Worm (Caenorhabditis elegans) whole organism, midembryonic: ENCODE data around the gene F40G9.19.

Experiments
- T22C8.4 ChIP-seq: fragments of 200-800 bp; sonication (Bioruptor generic); IDR thresholded peaks from 2 replicates; pipeline ENCODE4 v1.3.6; 2022; ENCODE audit warnings: missing genetic modification characterization, missing compliant biosample characterization
- cog-1 ChIP-seq: sonication (generic microtip); optimal IDR thresholded peaks from 2 replicates; lab custom pipeline; 2016; ENCODE audit warnings: missing genetic modification characterization, missing compliant biosample characterization
- flt-1 ChIP-seq: fragments of 200-800 bp; sonication (Bioruptor generic); IDR thresholded peaks from 2 replicates; pipeline ENCODE4 v1.3.6; 2022; ENCODE audit warnings: missing genetic modification characterization, missing compliant biosample characterization
- klf-2 ChIP-seq: fragments of 200-800 bp; sonication (Bioruptor generic); conservative IDR thresholded peaks from 2 replicates; pipeline ENCODE4 v1.3.6; 2022; ENCODE audit warnings: missing genetic modification reagents, missing genetic modification characterization, missing compliant biosample characterization
- med-1 ChIP-seq: sonication (generic microtip); optimal IDR thresholded peaks from 2 replicates; lab custom pipeline; 2017; ENCODE audit warnings: missing genetic modification characterization, mild to moderate bottlenecking, missing compliant biosample characterization, antibody characterized with exemption, missing genetic modification reagents; ENCODE audit not compliant: insufficient read depth
- ref-1 ChIP-seq: fragments of 200-800 bp; sonication (Bioruptor generic); conservative IDR thresholded peaks from 2 replicates; pipeline ENCODE4 v1.3.6; 2022; ENCODE audit warnings: missing genetic modification reagents, missing genetic modification characterization, missing compliant biosample characterization
- tab-1 ChIP-seq: fragments of 200-800 bp; sonication (Bioruptor generic); IDR thresholded peaks from 2 replicates; pipeline ENCODE4 v1.3.6; 2022; ENCODE audit warnings: missing genetic modification characterization, missing compliant biosample characterization
- ztf-29 ChIP-seq: fragments of 200-800 bp; sonication (Bioruptor generic); IDR thresholded peaks from 2 replicates; pipeline ENCODE4 v1.3.6; 2022; ENCODE audit warnings: missing genetic modification reagents, missing genetic modification characterization, missing compliant biosample characterization

DNA sequence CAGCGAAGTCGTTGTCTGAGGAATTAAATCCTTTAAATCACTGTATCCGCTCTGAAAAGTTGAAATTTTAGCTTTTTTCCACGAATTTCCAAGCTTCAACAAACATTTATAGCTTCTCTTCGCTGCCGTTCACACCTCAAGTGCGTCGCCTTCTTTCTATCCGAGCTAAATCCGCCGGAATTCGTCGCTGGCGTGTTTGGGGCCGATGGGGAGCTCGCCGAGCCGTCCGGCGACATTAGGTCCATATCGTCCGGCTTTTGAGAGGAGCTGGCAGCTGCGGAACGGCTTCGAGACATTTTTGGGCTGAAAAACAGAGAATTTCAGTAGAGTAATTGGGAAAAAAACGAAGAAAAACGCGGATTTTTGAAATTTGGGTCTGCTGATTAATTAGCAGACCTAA lies 14.2 kb downstream of the F40G9.19 start, which contains the start of gene mxl-2:
- TF ChIP-seq tab-1 (GFP tag; lab: Robert Waterston, UW) (no peak), ref-1 (GFP tag; lab: Robert Waterston, UW) (no peak), T22C8.4 (no peak), cog-1 (no peak), med-1 (GFP tag; lab: Kevin White, UChicago) (no peak), flt-1 (GFP tag; lab: Robert Waterston, UW) (no peak), ztf-29 (GFP tag; lab: Robert Waterston, UW) (no peak), klf-2 (GFP tag; lab: Robert Waterston, UW) (no peak)
